Worm (Caenorhabditis elegans) whole organism, young adult: Measurements from ENCODE around the gene K06A9.1.

Experiments
- madf-10 ChIP-seq: sonication (generic microtip); optimal IDR thresholded peaks from 2 replicates; lab custom pipeline; 2016; ENCODE audit warnings: mild to moderate bottlenecking, missing genetic modification characterization, missing compliant biosample characterization
- snpc-4 ChIP-seq, 5 experiments: fragments of 150-350 bp in 1 of 5; sonication (generic microtip) in 4 of 5; optimal IDR thresholded peaks; 2 replicates each; lab custom pipeline; 2014 to 2018; ENCODE audit warnings: missing genetic modification characterization in 5 of 5, missing biosample characterization in 3 of 5, antibody characterized with exemption in 2 of 5, mild to moderate bottlenecking in 2 of 5, missing compliant biosample characterization in 2 of 5, missing genotype in 2 of 5, moderate library complexity in 2 of 5, missing genetic modification reagents in 1 of 5

ce11 chrX:1571949-1572348, 24.6 kb downstream of the K06A9.1 start, which contains the start of gene H02F09.2:
- TF ChIP-seq madf-10 (tag; lab: Kevin White, UChicago) (no peak), snpc-4 (GFP tag; optimal IDR thresholded peaks at IDR 0.05; lab: Kevin White, UChicago) (no peak), snpc-4 (tag; optimal IDR thresholded peaks at IDR 0.05; lab: Kevin White, UChicago) (no peak)
